Worm (Caenorhabditis elegans): ENCODE measurements around the gene C07E3.8.
A peak's percentile ranks its signal among the peaks of the same experiment; 100 is the strongest.

C07E3.8 gene

ce11 chrII:10321410-10321809, 30.7 kb upstream of the C07E3.8 start, which contains the start of gene idpp-4:
idpp-4 (plus strand) TSS chrII:10321460.
- TF ChIP-seq ref-1 (GFP tag; conservative IDR thresholded peaks at IDR 0.05) (no peak), tab-1 (GFP tag; IDR thresholded peaks at IDR 0.05) (no peak), cog-1 (tag; optimal IDR thresholded peaks at IDR 0.05) (no peak), klf-2 (GFP tag; conservative IDR thresholded peaks at IDR 0.05) (no peak), ztf-23 (GFP tag; IDR thresholded peaks at IDR 0.05) (no peak), T22C8.4 (GFP tag; IDR thresholded peaks at IDR 0.05) (no peak), ztf-29 (GFP tag; IDR thresholded peaks at IDR 0.05) (no peak), med-1 (GFP tag; optimal IDR thresholded peaks at IDR 0.05; ENCODE audit: insufficient read depth) (no peak), flt-1 (GFP tag; IDR thresholded peaks at IDR 0.05) (no peak)

DNA sequence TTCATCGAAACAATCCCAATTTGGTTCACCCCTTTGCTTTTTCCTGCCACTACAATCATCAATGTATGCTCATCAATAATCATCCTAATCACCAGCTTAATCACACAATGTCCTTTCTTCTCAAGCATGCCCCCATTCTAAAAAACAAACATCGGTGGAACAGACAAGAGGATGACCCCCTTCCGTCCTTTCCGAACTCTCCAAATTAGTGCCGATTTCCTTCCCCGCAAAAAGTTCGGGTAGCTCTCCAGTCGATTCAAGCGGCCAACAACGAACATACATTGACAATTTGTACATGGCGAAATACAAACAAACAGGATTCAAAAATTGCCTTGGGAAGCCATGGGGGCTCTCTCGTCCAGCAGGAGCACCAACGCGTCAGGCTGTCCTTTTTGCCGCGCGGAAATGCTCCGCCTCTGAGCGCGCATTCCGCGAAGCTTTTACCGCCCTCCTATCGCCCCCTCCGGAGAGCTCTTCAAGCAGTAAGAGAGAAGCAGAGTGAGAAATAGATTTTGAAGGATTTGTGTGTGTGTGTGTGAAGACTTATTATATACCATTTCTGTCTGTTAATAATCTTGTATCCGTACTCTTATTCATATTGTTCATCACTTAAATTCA, 26.3 kb upstream of the C07E3.8 start, which contains the start of gene appg-1:
Gene appg-1 (plus strand): TSS at position 427 of the 618 bp plus-strand sequence.
- TF ChIP-seq klf-2 (GFP tag; conservative IDR thresholded peaks at IDR 0.05) = no peak

- no peak for TF ChIP-seq ztf-29 (GFP tag; IDR thresholded peaks at IDR 0.05)
- no peak for TF ChIP-seq klf-2 (GFP tag; conservative IDR thresholded peaks at IDR 0.05)
- TF ChIP-seq ztf-23 (GFP tag; IDR thresholded peaks at IDR 0.05) = no peak
- no peak for TF ChIP-seq cog-1 (tag; optimal IDR thresholded peaks at IDR 0.05)
- TF ChIP-seq ref-1 (GFP tag; conservative IDR thresholded peaks at IDR 0.05) = no peak
- no peak for TF ChIP-seq T22C8.4 (GFP tag; IDR thresholded peaks at IDR 0.05)
- no peak for TF ChIP-seq med-1 (GFP tag; optimal IDR thresholded peaks at IDR 0.05; ENCODE audit: insufficient read depth)
- TF ChIP-seq tab-1 (GFP tag; IDR thresholded peaks at IDR 0.05) = no peak
- no peak for TF ChIP-seq flt-1 (GFP tag; IDR thresholded peaks at IDR 0.05)
These were observed 22.3 kb upstream of the C07E3.8 start for ce11 chrII:10329754-10330153.

ce11 chrII:10345012-10345411, 7.1 kb upstream of the C07E3.8 start, which contains the start of gene pro-2:
pro-2 (minus strand) TSS chrII:10345112.
- no peak for TF ChIP-seq ref-1 (GFP tag; conservative IDR thresholded peaks at IDR 0.05)
- TF ChIP-seq flt-1 (GFP tag; IDR thresholded peaks at IDR 0.05) = no peak
- TF ChIP-seq tab-1 (GFP tag; IDR thresholded peaks at IDR 0.05) = no peak
- no peak for TF ChIP-seq cog-1 (tag; optimal IDR thresholded peaks at IDR 0.05)
- TF ChIP-seq ztf-29 (GFP tag; IDR thresholded peaks at IDR 0.05) = no peak
- TF ChIP-seq T22C8.4 (GFP tag; IDR thresholded peaks at IDR 0.05) = no peak
- TF ChIP-seq klf-2 (GFP tag; conservative IDR thresholded peaks at IDR 0.05) = no peak

DNA sequence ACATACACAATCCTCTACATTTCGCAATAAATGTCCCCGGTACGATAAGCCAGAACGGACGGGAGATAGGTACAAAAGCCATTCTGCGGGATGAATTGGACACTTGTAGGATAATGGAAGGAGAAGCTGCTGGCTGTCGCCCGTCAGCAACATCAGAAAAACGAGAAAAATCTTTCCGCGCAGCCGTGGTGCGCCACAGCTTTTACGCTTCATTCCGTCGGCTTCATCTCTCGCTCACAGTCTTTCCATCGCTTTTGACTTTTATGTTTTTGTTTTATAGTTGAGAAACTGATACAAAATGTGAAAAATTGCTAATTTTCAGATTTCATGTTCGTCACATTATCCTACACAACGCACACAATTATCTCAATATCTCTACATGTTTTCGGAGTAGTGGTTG, 6.0 kb upstream of the C07E3.8 start, which contains the start of gene C07E3.10:
Gene C07E3.10 (plus strand): TSS at position 301 of the 400 bp plus-strand sequence.
- peak; percentile 10; the same call in 1 of the 2 replicates for TF ChIP-seq flt-1 (GFP tag; IDR thresholded peaks at IDR 0.05)
- TF ChIP-seq tab-1 (GFP tag; IDR thresholded peaks at IDR 0.05) = no peak

DNA sequence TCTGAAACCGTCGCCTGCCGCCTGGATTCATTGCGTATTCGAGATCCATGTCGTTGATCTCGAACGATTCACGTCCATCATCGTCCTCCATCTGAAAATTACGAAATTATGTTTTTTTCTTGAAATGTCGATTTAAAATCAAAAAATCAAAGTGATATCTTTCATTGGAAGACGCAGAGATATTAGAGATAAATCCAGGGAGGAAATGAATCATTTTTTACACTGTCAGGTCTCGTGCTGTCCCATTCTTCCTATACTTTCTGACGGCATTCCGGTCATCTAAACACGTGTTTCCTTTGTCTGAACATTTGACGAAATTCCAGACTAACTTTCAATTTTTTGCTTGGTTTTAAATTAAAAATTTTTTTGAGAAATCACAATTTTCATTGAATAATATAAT, 2.1 kb upstream of the C07E3.8 start, which contains the start of gene stip-1:
Gene stip-1 (minus strand): TSS at position 98 of the 400 bp plus-strand sequence.
- TF ChIP-seq tab-1 (GFP tag; IDR thresholded peaks at IDR 0.05) = no peak
- TF ChIP-seq klf-2 (GFP tag; conservative IDR thresholded peaks at IDR 0.05) = no peak
- TF ChIP-seq T22C8.4 (GFP tag; IDR thresholded peaks at IDR 0.05) = no peak
- TF ChIP-seq flt-1 (GFP tag; IDR thresholded peaks at IDR 0.05) = no peak
- no peak for TF ChIP-seq ref-1 (GFP tag; conservative IDR thresholded peaks at IDR 0.05)
- no peak for TF ChIP-seq med-1 (GFP tag; optimal IDR thresholded peaks at IDR 0.05; ENCODE audit: insufficient read depth)
- no peak for TF ChIP-seq ztf-29 (GFP tag; IDR thresholded peaks at IDR 0.05)
- TF ChIP-seq ztf-23 (GFP tag; IDR thresholded peaks at IDR 0.05) = no peak
- no peak for TF ChIP-seq cog-1 (tag; optimal IDR thresholded peaks at IDR 0.05)

ce11 chrII:10350487-10350886, 1.6 kb upstream of the C07E3.8 start, which contains the start of gene C07E3.9:
C07E3.9 (plus strand) TSS chrII:10350756.
- TF ChIP-seq ztf-29 (GFP tag; IDR thresholded peaks at IDR 0.05) (no peak), cog-1 (tag; optimal IDR thresholded peaks at IDR 0.05) (no peak), ztf-23 (GFP tag; IDR thresholded peaks at IDR 0.05) (no peak), tab-1 (GFP tag; IDR thresholded peaks at IDR 0.05) (no peak), med-1 (GFP tag; optimal IDR thresholded peaks at IDR 0.05; ENCODE audit: insufficient read depth) (no peak), klf-2 (GFP tag; conservative IDR thresholded peaks at IDR 0.05) (no peak), ref-1 (GFP tag; conservative IDR thresholded peaks at IDR 0.05) (no peak), flt-1 (GFP tag; IDR thresholded peaks at IDR 0.05) (no peak), T22C8.4 (GFP tag; IDR thresholded peaks at IDR 0.05) (no peak)

- TF ChIP-seq cog-1 (tag; optimal IDR thresholded peaks at IDR 0.05) (no peak), ztf-23 (GFP tag; IDR thresholded peaks at IDR 0.05) (no peak), med-1 (GFP tag; optimal IDR thresholded peaks at IDR 0.05; ENCODE audit: insufficient read depth) (no peak), ref-1 (GFP tag; conservative IDR thresholded peaks at IDR 0.05) (no peak), tab-1 (GFP tag; IDR thresholded peaks at IDR 0.05) (no peak), T22C8.4 (GFP tag; IDR thresholded peaks at IDR 0.05) (no peak), ztf-29 (GFP tag; IDR thresholded peaks at IDR 0.05) (no peak), klf-2 (GFP tag; conservative IDR thresholded peaks at IDR 0.05) (no peak), flt-1 (GFP tag; IDR thresholded peaks at IDR 0.05) (no peak)
These were observed 5.5 kb downstream of the C07E3.8 start, which contains the start of gene C07E3.3 for ce11 chrII:10357468-10358007. C07E3.3 (minus strand) TSS chrII:10357518.

DNA sequence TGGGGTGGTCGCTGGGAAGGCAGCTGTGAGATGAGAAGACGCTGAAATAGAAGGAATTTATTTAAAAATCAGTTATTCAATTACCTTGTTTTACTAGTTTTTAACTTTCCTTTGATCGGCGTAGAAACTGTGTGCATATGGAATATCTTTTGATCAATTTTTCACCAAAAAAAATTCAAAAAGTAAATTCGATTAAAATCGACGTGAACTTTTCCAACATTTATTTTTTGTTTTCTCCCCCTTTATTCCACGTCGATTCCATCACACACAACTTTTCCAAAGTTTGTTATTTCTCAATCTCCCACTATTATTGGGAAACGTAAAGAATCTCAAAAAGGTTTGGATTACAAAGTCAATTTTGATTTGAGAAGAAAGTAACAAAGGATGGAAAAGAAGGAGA, 8.4 kb downstream of the C07E3.8 start, which contains the start of gene C07E3.4:
Gene C07E3.4 (plus strand): TSS at position 301 of the 400 bp plus-strand sequence.
- TF ChIP-seq T22C8.4 (GFP tag; IDR thresholded peaks at IDR 0.05) (no peak), ref-1 (GFP tag; conservative IDR thresholded peaks at IDR 0.05) (no peak), cog-1 (tag; optimal IDR thresholded peaks at IDR 0.05) (no peak), klf-2 (GFP tag; conservative IDR thresholded peaks at IDR 0.05) (no peak), ztf-29 (GFP tag; IDR thresholded peaks at IDR 0.05) (no peak), tab-1 (GFP tag; IDR thresholded peaks at IDR 0.05) (no peak), ztf-23 (GFP tag; IDR thresholded peaks at IDR 0.05) (no peak), med-1 (GFP tag; optimal IDR thresholded peaks at IDR 0.05; ENCODE audit: insufficient read depth) (no peak), flt-1 (GFP tag; IDR thresholded peaks at IDR 0.05) (no peak)

Data from whole organism, midembryonic.